Fruit fly (Drosophila melanogaster): Measurements from ENCODE around the gene Arl1.

The Arl1 gene

DNA sequence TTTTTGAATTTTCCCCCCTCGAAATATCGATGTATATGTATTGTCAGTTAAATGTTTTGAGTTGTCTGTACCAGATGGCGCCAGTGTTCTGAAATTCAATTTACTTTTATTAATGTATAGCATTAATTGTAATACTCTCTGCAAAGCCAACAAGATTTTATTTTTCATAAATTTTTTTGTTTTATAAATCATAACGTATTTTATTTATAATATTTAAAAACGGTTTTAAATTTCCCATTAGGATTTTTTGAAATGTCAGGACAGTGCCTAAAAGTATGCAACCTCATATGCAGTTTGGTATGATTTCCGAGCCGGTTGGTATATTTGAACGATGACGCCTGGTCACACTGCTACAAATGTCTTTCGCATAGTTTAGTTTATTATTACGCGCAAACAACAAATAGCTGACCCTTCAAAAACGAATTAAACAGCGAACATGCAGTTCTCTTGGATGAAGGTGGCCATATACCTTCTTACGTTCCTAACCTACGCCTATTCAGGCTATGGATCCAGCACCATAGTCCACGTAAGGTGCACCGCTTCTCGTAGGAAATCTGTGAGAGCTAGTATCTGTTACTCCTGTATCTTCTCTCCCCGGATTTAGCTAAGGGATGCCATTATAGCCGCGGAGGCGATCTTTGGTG is 28.0 kb upstream of the Arl1 start, which contains the start of the genes Pka-C3 and GXIVsPLA2 (continued):
- TF ChIP-seq bigmax (GFP tag; optimal IDR thresholded peaks at IDR 0.05) (no peak), mld (GFP tag; IDR thresholded peaks at IDR 0.05; ENCODE audit: partially characterized antibody) (no peak), tgo (GFP tag; IDR thresholded peaks at IDR 0.05) (no peak), tup (GFP tag; optimal IDR thresholded peaks at IDR 0.05) (no peak), Ssrp (tag; optimal IDR thresholded peaks at IDR 0.05) (no peak), gsb-n (tag; optimal IDR thresholded peaks at IDR 0.05) (no peak), CG2116 (GFP tag; optimal IDR thresholded peaks at IDR 0.05) (peak; percentile 55), pan (optimal IDR thresholded peaks at IDR 0.05) (no peak), pan (GFP tag; optimal IDR thresholded peaks at IDR 0.05 in 1 of 2, IDR thresholded peaks at IDR 0.05 in 1 of 2) (no peak), CG9215 (GFP tag; IDR thresholded peaks at IDR 0.05) (no peak), nau (GFP tag; optimal IDR thresholded peaks at IDR 0.05) (no peak), grau (tag; optimal IDR thresholded peaks at IDR 0.05) (peak; percentile 31), CG3281 (GFP tag; optimal IDR thresholded peaks at IDR 0.05) (no peak), jigr1 (GFP tag; IDR thresholded peaks at IDR 0.05) (no peak), sqz (GFP tag; optimal IDR thresholded peaks at IDR 0.05) (no peak), CG7556 (GFP tag; optimal IDR thresholded peaks at IDR 0.05) (no peak), abd-A (tag; optimal IDR thresholded peaks at IDR 0.05) (peak; percentile 15), knrl (GFP tag; IDR thresholded peaks at IDR 0.05; ENCODE audit: partially characterized antibody) (peak; percentile 45; the same call in 1 of the 3 replicates), CG18764 (GFP tag; optimal IDR thresholded peaks at IDR 0.05) (peak; percentile 1), wek (GFP tag; optimal IDR thresholded peaks at IDR 0.05) (no peak), CG4730 (GFP tag; IDR thresholded peaks at IDR 0.05) (no peak), klu (GFP tag; IDR thresholded peaks at IDR 0.05) (no peak), Camta (GFP tag; optimal IDR thresholded peaks at IDR 0.05) (no peak), dpn (GFP tag; optimal IDR thresholded peaks at IDR 0.05) (no peak), B-H2 (GFP tag; optimal IDR thresholded peaks at IDR 0.05) (no peak), CG7987 (GFP tag; optimal IDR thresholded peaks at IDR 0.05) (no peak), CG8359 (GFP tag; optimal IDR thresholded peaks at IDR 0.05; ENCODE audit: borderline replicate concordance) (no peak), ERR (GFP tag; optimal IDR thresholded peaks at IDR 0.05) (no peak), CG8281 (tag; optimal IDR thresholded peaks at IDR 0.05) (no peak), da (GFP tag; optimal IDR thresholded peaks at IDR 0.05) (no peak), CG2678 (tag; optimal IDR thresholded peaks at IDR 0.05) (peak; percentile 30), sens-2 (GFP tag; IDR thresholded peaks at IDR 0.05) (no peak), bsh (GFP tag; optimal IDR thresholded peaks at IDR 0.05) (no peak), lov (optimal IDR thresholded peaks at IDR 0.05) (no peak), lov (GFP tag; IDR thresholded peaks at IDR 0.05) (no peak), CG8765 (GFP tag; IDR thresholded peaks at IDR 0.05) (no peak), jing (GFP tag; optimal IDR thresholded peaks at IDR 0.05) (no peak), peb (GFP tag; IDR thresholded peaks at IDR 0.05) (no peak), zen2 (GFP tag; IDR thresholded peaks at IDR 0.05; ENCODE audit: partially characterized antibody) (no peak), Dfd (GFP tag; optimal IDR thresholded peaks at IDR 0.05) (no peak), CG2199 (GFP tag; IDR thresholded peaks at IDR 0.05) (no peak), CG4854 (GFP tag; optimal IDR thresholded peaks at IDR 0.05) (no peak), az2 (GFP tag; optimal IDR thresholded peaks at IDR 0.05) (no peak), BEAF-32 (GFP tag; optimal IDR thresholded peaks at IDR 0.05) (peak; percentile 53), HLH4C (GFP tag; IDR thresholded peaks at IDR 0.05; ENCODE audit: partially characterized antibody) (no peak; the same call in 2 of the 3 replicates), ase (GFP tag; IDR thresholded peaks at IDR 0.05) (no peak), zfh2 (GFP tag; optimal IDR thresholded peaks at IDR 0.05) (no peak), CG11696 (GFP tag; IDR thresholded peaks at IDR 0.05) (no peak), ro (GFP tag; IDR thresholded peaks at IDR 0.05) (no peak), btn (GFP tag; optimal IDR thresholded peaks at IDR 0.05) (no peak), her (GFP tag; optimal IDR thresholded peaks at IDR 0.05) (no peak)
